Fruit fly (Drosophila melanogaster): ENCODE measurements around the gene CG3246.

Gene CG3246

dm6 chr2L:3461760-3462159 lies at the start of gene CG3246:
Gene CG3246 (minus strand): TSS chr2L:3461952.
- TF ChIP-seq CG12236 (GFP tag; optimal IDR thresholded peaks at IDR 0.05) (no peak), dysf (GFP tag; IDR thresholded peaks at IDR 0.05) (no peak), z (GFP tag; IDR thresholded peaks at IDR 0.05) (peak; percentile 92), CG10543 (GFP tag; optimal IDR thresholded peaks at IDR 0.05) (peak; percentile 38), nom (GFP tag; optimal IDR thresholded peaks at IDR 0.05) (peak; percentile 15), Oaz (GFP tag; IDR thresholded peaks at IDR 0.05) (no peak), crp (GFP tag; optimal IDR thresholded peaks at IDR 0.05) (no peak), bsh (GFP tag; optimal IDR thresholded peaks at IDR 0.05) (no peak), sug (tag; optimal IDR thresholded peaks at IDR 0.05) (peak; percentile 57), CG7963 (GFP tag; IDR thresholded peaks at IDR 0.05; ENCODE audit: partially characterized antibody) (no peak), Bgb (GFP tag; IDR thresholded peaks at IDR 0.05; ENCODE audit: partially characterized antibody) (0 out of 2 replicates have a peak, but pooled peaks have one; percentile 7), CG7987 (GFP tag; optimal IDR thresholded peaks at IDR 0.05) (peak; percentile 15), gsb (GFP tag; IDR thresholded peaks at IDR 0.05) (no peak), CG6683 (GFP tag; optimal IDR thresholded peaks at IDR 0.05) (no peak), CG34376 (GFP tag; optimal IDR thresholded peaks at IDR 0.05) (peak; percentile 61), Deaf1 (tag; optimal IDR thresholded peaks at IDR 0.05) (no peak), Med (GFP tag) (peak; percentile 41), CG17802 (tag; optimal IDR thresholded peaks at IDR 0.05) (no peak)

DNA sequence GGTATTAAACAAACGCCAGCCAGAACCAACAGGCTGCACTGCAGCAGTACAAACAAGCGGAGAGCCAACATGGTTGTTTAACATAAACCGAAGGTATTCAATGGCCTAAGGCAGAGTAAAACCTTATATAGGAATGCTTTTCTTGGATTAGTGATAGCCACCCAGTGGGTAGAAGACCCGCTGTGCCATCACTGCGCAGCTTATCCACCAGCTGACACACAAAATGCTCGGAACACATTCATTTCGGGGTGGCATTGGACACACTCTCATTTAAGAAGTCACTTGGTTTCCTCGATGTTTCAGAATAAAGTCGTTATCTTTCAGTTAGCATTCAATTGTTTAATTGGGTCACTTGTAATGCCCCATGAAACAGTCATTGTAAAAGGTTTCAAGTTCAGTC lies 48.2 kb upstream of the CG3246 start, which contains the start of gene CG31954:
Gene CG31954, minus strand, starts transcription at position 101 of the 400 bp plus-strand sequence.
- TF ChIP-seq her (GFP tag; optimal IDR thresholded peaks at IDR 0.05) (no peak), stwl (tag; optimal IDR thresholded peaks at IDR 0.05) (no peak), fru (optimal IDR thresholded peaks at IDR 0.05) (no peak), CG6791 (GFP tag; IDR thresholded peaks at IDR 0.05; ENCODE audit: partially characterized antibody) (no peak), CG7839 (tag; optimal IDR thresholded peaks at IDR 0.05) (no peak), Fer1 (GFP tag; optimal IDR thresholded peaks at IDR 0.05) (no peak), CG30431 (GFP tag; optimal IDR thresholded peaks at IDR 0.05) (no peak), CG17328 (GFP tag; IDR thresholded peaks at IDR 0.05) (no peak), onecut (GFP tag; IDR thresholded peaks at IDR 0.05) (no peak), p53 (GFP tag; optimal IDR thresholded peaks at IDR 0.05) (no peak), hb (GFP tag; IDR thresholded peaks at IDR 0.05; ENCODE audit: partially characterized antibody) (no peak), fd64A (GFP tag; optimal IDR thresholded peaks at IDR 0.05) (no peak), Sry-β (GFP tag; optimal IDR thresholded peaks at IDR 0.05) (no peak), bab2 (GFP tag; optimal IDR thresholded peaks at IDR 0.05) (no peak), fu2 (GFP tag; optimal IDR thresholded peaks at IDR 0.05) (no peak), Meics (GFP tag; optimal IDR thresholded peaks at IDR 0.05) (no peak)

- TF ChIP-seq CG6689 (GFP tag; IDR thresholded peaks at IDR 0.05) (0 out of 2 replicates have a peak, but pooled peaks have one; percentile 9), Taf1 (GFP tag; IDR thresholded peaks at IDR 0.05) (no peak), bbx (GFP tag; IDR thresholded peaks at IDR 0.05; ENCODE audit: partially characterized antibody) (peak; percentile 57), usp (GFP tag; optimal IDR thresholded peaks at IDR 0.05) (no peak), HLH3B (GFP tag; IDR thresholded peaks at IDR 0.05) (0 out of 2 replicates have a peak, but pooled peaks have one; percentile 42), HmgZ (tag; optimal IDR thresholded peaks at IDR 0.05) (no peak), oc (tag; optimal IDR thresholded peaks at IDR 0.05) (no peak), HmgD (GFP tag; optimal IDR thresholded peaks at IDR 0.05) (no peak), twi (tag; optimal IDR thresholded peaks at IDR 0.05) (no peak), cad (GFP tag; optimal IDR thresholded peaks at IDR 0.05) (no peak), CG7839 (tag; optimal IDR thresholded peaks at IDR 0.05) (no peak), Adf1 (GFP tag; IDR thresholded peaks at IDR 0.05) (peak; percentile 66; the same call in 1 of the 2 replicates), pb (GFP tag; optimal IDR thresholded peaks at IDR 0.05) (no peak), unpg (GFP tag; optimal IDR thresholded peaks at IDR 0.05) (peak; percentile 58), ato (GFP tag; IDR thresholded peaks at IDR 0.05; ENCODE audit: partially characterized antibody) (no peak)
Observed at dm6 chr2L:3507209-3508164, 45.7 kb upstream of the CG3246 start, which contains the start of gene tim. Gene tim (minus strand): TSS chr2L:3508119.
